Fruit fly (Drosophila melanogaster): ENCODE measurements around the gene pasi1.

DNA sequence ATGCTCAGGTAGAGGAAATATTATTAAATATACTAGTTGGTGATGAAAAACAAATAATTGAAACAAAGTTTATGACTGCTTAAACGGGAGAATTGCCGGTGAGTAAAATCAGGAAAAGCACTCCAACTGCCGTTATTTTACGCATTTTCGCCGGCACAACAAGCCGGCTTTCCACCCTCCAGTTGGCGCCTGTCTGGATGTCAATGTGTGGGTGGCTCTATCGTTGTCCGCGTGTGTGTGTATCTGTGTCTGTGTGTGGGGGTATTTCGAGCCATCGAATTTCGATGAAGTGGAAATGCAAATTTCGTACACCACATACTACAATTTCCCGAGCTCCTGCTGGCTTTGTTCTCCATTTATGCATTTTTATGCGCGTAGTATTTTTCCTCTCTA is 16.8 kb downstream of the pasi1 start:
- TF ChIP-seq CG15479 (GFP tag; optimal IDR thresholded peaks at IDR 0.05) (no peak), CG4282 (GFP tag; optimal IDR thresholded peaks at IDR 0.05) (no peak), CG10654 (GFP tag; optimal IDR thresholded peaks at IDR 0.05) (no peak)

All from whole organism, embryonic.